Worm (Caenorhabditis elegans) whole organism, L1 larva: ENCODE results near the gene twk-21.

Experiments
- C04F5.9 ChIP-seq: sonication (generic microtip); optimal IDR thresholded peaks from 2 replicates; lab custom pipeline; 2016; ENCODE audit warnings: missing genetic modification characterization, missing compliant biosample characterization
- C16A3.4 ChIP-seq: fragments of 150-350 bp; optimal IDR thresholded peaks from 2 replicates; lab custom pipeline; 2014; ENCODE audit warnings: missing biosample characterization, missing genetic modification characterization
- F16B12.6 ChIP-seq: fragments of 150-350 bp; optimal IDR thresholded peaks from 2 replicates; lab custom pipeline; 2014; ENCODE audit warnings: missing biosample characterization, missing genetic modification characterization
- Y116A8C.19 ChIP-seq: sonication (generic microtip); optimal IDR thresholded peaks from 2 replicates; lab custom pipeline; 2016; ENCODE audit warnings: missing compliant biosample characterization, missing genetic modification characterization, borderline replicate concordance
- aly-2 ChIP-seq: fragments of 150-350 bp; optimal IDR thresholded peaks from 2 replicates; lab custom pipeline; 2014; ENCODE audit warnings: missing biosample characterization, missing genetic modification characterization
- blmp-1 ChIP-seq: fragments of 150-350 bp; optimal IDR thresholded peaks from 2 replicates; lab custom pipeline; 2014; ENCODE audit warnings: missing biosample characterization, missing genetic modification characterization
- ceh-88 ChIP-seq: fragments of 200-800 bp; sonication (Bioruptor generic); IDR thresholded peaks from 2 replicates; pipeline ENCODE4 v1.3.6; 2022; ENCODE audit warnings: missing genetic modification characterization, missing compliant biosample characterization
- ceh-90 ChIP-seq: sonication (generic microtip); optimal IDR thresholded peaks from 2 replicates; lab custom pipeline; 2016; ENCODE audit warnings: missing genetic modification characterization, missing compliant biosample characterization
- ces-1 ChIP-seq: fragments of 150-350 bp; optimal IDR thresholded peaks from 2 replicates; lab custom pipeline; 2014; ENCODE audit warnings: missing biosample characterization, missing genetic modification reagents, missing genetic modification characterization
- efl-1 ChIP-seq, 4 experiments: fragments of 150-350 bp; optimal IDR thresholded peaks in 3 of 4; peaks in 1 of 4; 1 replicate in 1 of 4; 2 replicates in 3 of 4; lab custom pipeline; 2014; ENCODE audit warnings: missing biosample characterization in 2 of 4, missing genetic modification characterization in 2 of 4, missing genetic modification reagents in 2 of 4
- efl-3 ChIP-seq: fragments of 200-800 bp; sonication (Bioruptor generic); optimal IDR thresholded peaks from 2 replicates; lab custom pipeline; 2018; ENCODE audit warnings: mild to moderate bottlenecking, missing genetic modification characterization, missing compliant biosample characterization
- egl-13 ChIP-seq: sonication (generic microtip); optimal IDR thresholded peaks from 2 replicates; lab custom pipeline; 2016; ENCODE audit warnings: missing genotype, missing genetic modification reagents, missing genetic modification characterization, missing compliant biosample characterization
- egl-27 ChIP-seq, 2 experiments: fragments of 150-350 bp in 1 of 2; sonication (generic microtip); optimal IDR thresholded peaks; 3 replicates each; lab custom pipeline; 2017 to 2018; ENCODE audit warnings: missing biosample characterization in 2 of 2, missing genetic modification characterization in 2 of 2, missing genetic modification reagents in 2 of 2
- elt-2 ChIP-seq: sonication (generic microtip); optimal IDR thresholded peaks from 2 replicates; lab custom pipeline; 2016; ENCODE audit warnings: missing genetic modification characterization, mild to moderate bottlenecking, inconsistent platforms, missing compliant biosample characterization, missing genetic modification reagents
- elt-3 ChIP-seq, 6 experiments: fragments of 150-350 bp in 1 of 6; sonication (generic microtip); optimal IDR thresholded peaks; 2 replicates each; lab custom pipeline; 2017 to 2018; ENCODE audit warnings: missing biosample characterization in 6 of 6, missing genetic modification characterization in 6 of 6, inconsistent platforms in 1 of 6
- ets-5 ChIP-seq: fragments of 200-800 bp; sonication (Bioruptor generic); IDR thresholded peaks from 2 replicates; pipeline ENCODE4 v1.3.6; 2022; ENCODE audit warnings: missing genetic modification characterization, missing compliant biosample characterization
- fkh-4 ChIP-seq: sonication (generic microtip); optimal IDR thresholded peaks from 2 replicates; lab custom pipeline; 2016; ENCODE audit warnings: missing compliant biosample characterization, missing genetic modification characterization, borderline replicate concordance
- grh-1 ChIP-seq: fragments of 200-800 bp; sonication (Bioruptor generic); IDR thresholded peaks from 2 replicates; pipeline ENCODE4 v1.3.6; 2022; ENCODE audit warnings: missing genetic modification reagents, missing genetic modification characterization, missing compliant biosample characterization
- hpl-2 ChIP-seq: fragments of 150-350 bp; optimal IDR thresholded peaks from 2 replicates; lab custom pipeline; 2014; ENCODE audit warnings: missing biosample characterization, missing genetic modification reagents, missing genetic modification characterization
- irx-1 ChIP-seq: sonication (generic microtip); optimal IDR thresholded peaks from 2 replicates; lab custom pipeline; 2016; ENCODE audit warnings: missing genetic modification characterization, missing compliant biosample characterization
- isw-1 ChIP-seq: fragments of 200-800 bp; sonication (Bioruptor generic); IDR thresholded peaks from 2 replicates; pipeline ENCODE4 v1.3.6; 2022; ENCODE audit warnings: missing genetic modification characterization, missing compliant biosample characterization
- lin-13 ChIP-seq: fragments of 150-350 bp; optimal IDR thresholded peaks from 2 replicates; lab custom pipeline; 2014; ENCODE audit warnings: missing biosample characterization, missing genetic modification reagents, missing genetic modification characterization
- lin-35 ChIP-seq, 2 experiments: fragments of 150-350 bp; optimal IDR thresholded peaks; 2 replicates each; lab custom pipeline; 2014; ENCODE audit warnings: missing biosample characterization in 2 of 2, missing genetic modification characterization in 2 of 2, missing genetic modification reagents in 2 of 2
- lir-3 ChIP-seq: sonication (generic microtip); optimal IDR thresholded peaks from 2 replicates; lab custom pipeline; 2016; ENCODE audit warnings: mild to moderate bottlenecking, missing genetic modification characterization, moderate library complexity, missing compliant biosample characterization; ENCODE audit not compliant: poor library complexity
- lsy-2 ChIP-seq, 2 experiments: fragments of 150-350 bp; optimal IDR thresholded peaks; 2 replicates each; lab custom pipeline; 2014; ENCODE audit warnings: missing biosample characterization in 2 of 2, missing genetic modification characterization in 2 of 2
- mab-9 ChIP-seq: fragments of 200-800 bp; sonication (Bioruptor generic); IDR thresholded peaks from 2 replicates; pipeline ENCODE4 v1.3.6; 2022; ENCODE audit warnings: missing genetic modification reagents, missing genetic modification characterization, missing compliant biosample characterization
- mdl-1 ChIP-seq, 2 experiments: fragments of 150-350 bp; optimal IDR thresholded peaks; 2 replicates each; lab custom pipeline; 2014 to 2017; ENCODE audit warnings: missing biosample characterization in 2 of 2, missing genetic modification characterization in 2 of 2, inconsistent platforms in 1 of 2
- mef-2 ChIP-seq: fragments of 150-350 bp; optimal IDR thresholded peaks from 2 replicates; lab custom pipeline; 2014; ENCODE audit warnings: missing biosample characterization, missing genetic modification characterization
- nhr-11 ChIP-seq: fragments of 150-350 bp; optimal IDR thresholded peaks from 2 replicates; lab custom pipeline; 2014; ENCODE audit warnings: missing biosample characterization, missing genetic modification characterization
- nhr-12 ChIP-seq: sonication (generic microtip); optimal IDR thresholded peaks from 2 replicates; lab custom pipeline; 2017; ENCODE audit warnings: missing biosample characterization, missing genetic modification characterization
- nhr-19 ChIP-seq: fragments of 200-800 bp; sonication (Bioruptor generic); conservative IDR thresholded peaks from 2 replicates; pipeline ENCODE4 v1.3.6; 2022; ENCODE audit warnings: missing genetic modification characterization, missing compliant biosample characterization
- nhr-20 ChIP-seq: sonication (generic microtip); optimal IDR thresholded peaks from 2 replicates; lab custom pipeline; 2016; ENCODE audit warnings: mild to moderate bottlenecking, missing genetic modification characterization, missing compliant biosample characterization
- nhr-28 ChIP-seq: fragments of 150-350 bp; optimal IDR thresholded peaks from 2 replicates; lab custom pipeline; 2014; ENCODE audit warnings: missing biosample characterization, missing genetic modification characterization
- nhr-47 ChIP-seq: sonication (generic microtip); optimal IDR thresholded peaks from 2 replicates; lab custom pipeline; 2016; ENCODE audit warnings: mild to moderate bottlenecking, missing genetic modification characterization, moderate library complexity, missing compliant biosample characterization
- nhr-77 ChIP-seq: fragments of 150-350 bp; optimal IDR thresholded peaks from 2 replicates; lab custom pipeline; 2014; ENCODE audit warnings: missing biosample characterization, missing genetic modification characterization
- nhr-85 ChIP-seq: sonication (generic microtip); peaks from one replicate; lab custom pipeline; 2016; ENCODE audit warnings: missing genetic modification characterization, inconsistent platforms, missing compliant biosample characterization
- nhr-90 ChIP-seq: sonication (generic microtip); optimal IDR thresholded peaks from 2 replicates; lab custom pipeline; 2016; ENCODE audit warnings: mild to moderate bottlenecking, missing genetic modification characterization, missing compliant biosample characterization; ENCODE audit not compliant: poor library complexity
- pag-3 ChIP-seq: sonication (generic microtip); optimal IDR thresholded peaks from 2 replicates; lab custom pipeline; 2017; ENCODE audit warnings: missing genetic modification characterization, mild to moderate bottlenecking, missing compliant biosample characterization, antibody characterized with exemption, borderline replicate concordance; ENCODE audit not compliant: insufficient read depth
- pax-3 ChIP-seq: fragments of 200-800 bp; sonication (Bioruptor generic); optimal IDR thresholded peaks from 2 replicates; lab custom pipeline; 2018; ENCODE audit warnings: mild to moderate bottlenecking, missing genetic modification characterization, moderate library complexity, missing compliant biosample characterization
- pqm-1 ChIP-seq: sonication (generic microtip); optimal IDR thresholded peaks from 3 replicates; lab custom pipeline; 2017; ENCODE audit warnings: missing biosample characterization, missing genetic modification characterization
- snu-23 ChIP-seq: sonication (generic microtip); optimal IDR thresholded peaks from 2 replicates; lab custom pipeline; 2016; ENCODE audit warnings: missing genetic modification characterization, missing compliant biosample characterization
- sox-4 ChIP-seq: sonication (generic microtip); optimal IDR thresholded peaks from 2 replicates; lab custom pipeline; 2016; ENCODE audit warnings: missing genetic modification characterization, missing compliant biosample characterization
- sptf-1 ChIP-seq: fragments of 150-350 bp; optimal IDR thresholded peaks from 2 replicates; lab custom pipeline; 2014; ENCODE audit warnings: missing biosample characterization, missing genetic modification characterization
- sup-37 ChIP-seq: fragments of 200-800 bp; sonication (Bioruptor generic); optimal IDR thresholded peaks from 2 replicates; lab custom pipeline; 2018; ENCODE audit warnings: mild to moderate bottlenecking, missing genetic modification characterization, missing compliant biosample characterization
- tlp-1 ChIP-seq: fragments of 150-350 bp; optimal IDR thresholded peaks from 2 replicates; lab custom pipeline; 2014; ENCODE audit warnings: missing biosample characterization, missing genetic modification characterization
- unc-130 ChIP-seq: fragments of 150-350 bp; optimal IDR thresholded peaks from 2 replicates; lab custom pipeline; 2017; ENCODE audit warnings: missing biosample characterization, missing genetic modification characterization, inconsistent platforms
- unc-62 ChIP-seq: fragments of 150-350 bp; optimal IDR thresholded peaks from 2 replicates; lab custom pipeline; 2014; ENCODE audit warnings: missing biosample characterization, missing genetic modification reagents, missing genetic modification characterization
- unc-86 ChIP-seq: sonication (generic microtip); optimal IDR thresholded peaks from 2 replicates; lab custom pipeline; 2016; ENCODE audit warnings: missing genetic modification characterization, missing compliant biosample characterization
- unc-98 ChIP-seq: fragments of 200-800 bp; sonication (Bioruptor generic); IDR thresholded peaks from 2 replicates; pipeline ENCODE4 v1.3.6; 2022; ENCODE audit warnings: missing genetic modification characterization, missing compliant biosample characterization
- vab-15 ChIP-seq: sonication (generic microtip); optimal IDR thresholded peaks from 2 replicates; lab custom pipeline; 2017; ENCODE audit warnings: missing genotype, mild to moderate bottlenecking, missing genetic modification characterization, missing compliant biosample characterization
- zag-1 ChIP-seq: fragments of 150-350 bp; optimal IDR thresholded peaks from 2 replicates; lab custom pipeline; 2014; ENCODE audit warnings: missing biosample characterization, missing genetic modification characterization
- ztf-11 ChIP-seq, 2 experiments: sonication (generic microtip); optimal IDR thresholded peaks; 2 replicates each; lab custom pipeline; 2016 to 2017; ENCODE audit warnings: missing genetic modification characterization in 2 of 2, missing biosample characterization in 1 of 2, missing compliant biosample characterization in 1 of 2
- ztf-4 ChIP-seq: fragments of 150-350 bp; optimal IDR thresholded peaks from 2 replicates; lab custom pipeline; 2014; ENCODE audit warnings: missing biosample characterization, missing genetic modification characterization

The twk-21 gene

DNA sequence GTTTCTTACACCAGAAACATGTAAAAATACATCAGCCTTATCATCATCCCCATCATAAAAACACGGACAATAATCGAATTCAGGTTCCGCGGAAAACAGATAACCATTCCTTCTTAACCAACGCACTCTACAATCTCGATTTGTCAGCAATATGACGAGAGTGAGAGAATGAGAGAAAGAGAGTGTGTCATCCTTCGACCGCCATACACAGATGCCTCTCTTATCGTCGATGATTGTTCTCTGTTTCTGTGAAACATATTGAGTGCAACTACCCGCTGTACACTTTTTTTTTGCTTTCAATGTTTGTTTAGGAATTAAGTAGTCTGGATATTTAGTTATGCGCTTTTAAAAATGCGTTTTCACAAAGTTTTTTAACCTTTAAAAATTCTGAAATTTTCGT lies 49.3 kb downstream of the twk-21 start:
- TF ChIP-seq nhr-11 (no peak), mdl-1 (tag; optimal IDR thresholded peaks at IDR 0.05; lab: Kevin White, UChicago) (peak in 1 of 2 experiments; percentile 57), nhr-19 (GFP tag; lab: Robert Waterston, UW) (peak; percentile 64), nhr-90 (tag; lab: Kevin White, UChicago) (peak; percentile 54), hpl-2 (GFP tag; lab: Kevin White, UChicago) (no peak), nhr-85 (tag; lab: Kevin White, UChicago) (peak; percentile 67), snu-23 (GFP tag; lab: Kevin White, UChicago) (peak; percentile 63), isw-1 (GFP tag; lab: Robert Waterston, UW) (no peak), aly-2 (tag; lab: Kevin White, UChicago) (no peak), lin-13 (no peak), lsy-2 (tag; optimal IDR thresholded peaks at IDR 0.05; lab: Kevin White, UChicago) (peak in 1 of 2 experiments; percentile 11), ces-1 (GFP tag; lab: Kevin White, UChicago) (no peak), nhr-12 (no peak), efl-1 (optimal IDR thresholded peaks at IDR 0.05; lab: Kevin White, UChicago) (no peak), efl-1 (GFP tag; optimal IDR thresholded peaks at IDR 0.05 in 1 of 2; lab: Kevin White, UChicago) (no peak), nhr-77 (tag; lab: Kevin White, UChicago) (peak; percentile 38), sup-37 (GFP tag; lab: Kevin White, UChicago) (no peak), mef-2 (no peak), lir-3 (no peak), fkh-4 (tag; lab: Kevin White, UChicago) (no peak), ceh-90 (tag; lab: Kevin White, UChicago) (no peak), egl-27 (tag; optimal IDR thresholded peaks at IDR 0.05; lab: Kevin White, UChicago) (no peak), efl-3 (GFP tag; lab: Kevin White, UChicago) (no peak), ceh-88 (no peak), sptf-1 (tag; lab: Kevin White, UChicago) (no peak), C16A3.4 (tag; lab: Kevin White, UChicago) (peak; percentile 54), ets-5 (no peak), elt-3 (tag; optimal IDR thresholded peaks at IDR 0.05; lab: Kevin White, UChicago) (peak in 2 of 6 experiments; percentile 64 to 85), pax-3 (tag; lab: Kevin White, UChicago) (no peak), C04F5.9 (tag; lab: Kevin White, UChicago) (no peak), egl-13 (tag; lab: Kevin White, UChicago) (no peak), ztf-11 (tag; optimal IDR thresholded peaks at IDR 0.05; lab: Kevin White, UChicago) (no peak), grh-1 (GFP tag; lab: Robert Waterston, UW) (no peak), pag-3 (tag; lab: Kevin White, UChicago) (no peak), unc-86 (no peak), elt-2 (tag; lab: Kevin White, UChicago) (peak; percentile 93), lin-35 (GFP tag; optimal IDR thresholded peaks at IDR 0.05; lab: Kevin White, UChicago) (peak in 1 of 2 experiments; percentile 75), unc-62 (GFP tag; lab: Kevin White, UChicago) (no peak), nhr-20 (tag; lab: Kevin White, UChicago) (peak; percentile 75), unc-130 (tag; lab: Kevin White, UChicago) (no peak), ztf-4 (tag; lab: Kevin White, UChicago) (no peak), blmp-1 (tag; lab: Kevin White, UChicago) (peak; percentile 76), nhr-47 (no peak), mab-9 (no peak), vab-15 (no peak), sox-4 (tag; lab: Kevin White, UChicago) (no peak), Y116A8C.19 (tag; lab: Kevin White, UChicago) (no peak), tlp-1 (tag; lab: Kevin White, UChicago) (no peak), irx-1 (tag; lab: Kevin White, UChicago) (no peak), nhr-28 (no peak), pqm-1 (tag; lab: Kevin White, UChicago) (no peak), F16B12.6 (no peak), unc-98 (GFP tag; lab: Robert Waterston, UW) (no peak), zag-1 (tag; lab: Kevin White, UChicago) (no peak)
